Fruit fly (Drosophila melanogaster): ENCODE results near the gene Cyp4c3.
A peak's percentile ranks its signal among the peaks of the same experiment; 100 is the strongest.

Gene Cyp4c3

DNA sequence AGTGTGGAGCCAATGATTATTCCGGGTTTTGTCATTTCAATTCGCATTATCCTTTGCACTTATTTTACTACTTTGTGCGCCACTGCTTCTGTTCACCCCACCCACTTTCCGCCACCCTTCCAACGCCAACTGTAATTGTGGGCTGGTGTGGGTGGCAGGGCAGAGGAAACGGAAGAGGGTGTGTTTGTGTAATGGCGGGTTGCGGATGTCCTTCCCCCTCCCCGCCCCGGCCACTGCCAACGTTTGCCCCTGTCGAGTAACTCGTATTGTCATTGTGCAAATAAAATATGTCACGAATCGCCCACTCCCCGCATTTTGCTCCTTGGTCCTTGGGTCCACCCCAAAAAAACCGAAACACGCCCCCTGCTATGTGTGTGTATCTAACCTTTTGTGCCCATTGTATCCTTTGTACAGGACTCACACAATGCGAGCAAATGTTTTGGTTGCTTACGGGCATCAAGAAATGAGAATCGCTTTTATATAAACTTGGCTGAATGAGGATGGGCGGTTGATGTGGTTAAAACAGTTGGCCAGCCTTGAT lies 40.1 kb downstream of the Cyp4c3 start (continued):
- TF ChIP-seq exex (tag; optimal IDR thresholded peaks at IDR 0.05) (no peak), Chrac-16 (GFP tag; optimal IDR thresholded peaks at IDR 0.05) (no peak), kay (GFP tag; optimal IDR thresholded peaks at IDR 0.05) (no peak), vnd (GFP tag; IDR thresholded peaks at IDR 0.05; ENCODE audit: partially characterized antibody) (no peak), Myb (GFP tag; optimal IDR thresholded peaks at IDR 0.05) (no peak), cad (GFP tag; optimal IDR thresholded peaks at IDR 0.05) (no peak), CG10543 (GFP tag; optimal IDR thresholded peaks at IDR 0.05) (no peak), Gsc (GFP tag; IDR thresholded peaks at IDR 0.05) (no peak), CG11247 (GFP tag; IDR thresholded peaks at IDR 0.05) (0 out of 2 replicates have a peak, but pooled peaks have one; percentile 12), hth (optimal IDR thresholded peaks at IDR 0.05) (no peak), CG15696 (tag; optimal IDR thresholded peaks at IDR 0.05) (no peak), nom (GFP tag; optimal IDR thresholded peaks at IDR 0.05) (no peak), CG18476 (GFP tag; optimal IDR thresholded peaks at IDR 0.05) (no peak), sc (optimal IDR thresholded peaks at IDR 0.05) (no peak), sc (GFP tag; optimal IDR thresholded peaks at IDR 0.05) (no peak), CG7786 (GFP tag; optimal IDR thresholded peaks at IDR 0.05) (no peak), E2f1 (GFP tag; IDR thresholded peaks at IDR 0.05) (no peak), sens (GFP tag) (no peak), Camta (GFP tag; optimal IDR thresholded peaks at IDR 0.05) (no peak), ranshi (GFP tag; IDR thresholded peaks at IDR 0.05) (no peak), CG17829 (tag; optimal IDR thresholded peaks at IDR 0.05) (no peak), CG32772 (GFP tag; IDR thresholded peaks at IDR 0.05) (no peak), vfl (GFP tag; optimal IDR thresholded peaks at IDR 0.05) (no peak), H15 (GFP tag; IDR thresholded peaks at IDR 0.05) (no peak), fd64A (GFP tag; optimal IDR thresholded peaks at IDR 0.05) (peak; percentile 28), CG2678 (tag; optimal IDR thresholded peaks at IDR 0.05) (no peak), zfh2 (GFP tag; optimal IDR thresholded peaks at IDR 0.05) (no peak), Dfd (GFP tag; optimal IDR thresholded peaks at IDR 0.05) (no peak), sisA (GFP tag; IDR thresholded peaks at IDR 0.05) (no peak), CTCF (GFP tag; optimal IDR thresholded peaks at IDR 0.05) (no peak), CG2712 (tag; optimal IDR thresholded peaks at IDR 0.05) (no peak), Oaz (GFP tag; IDR thresholded peaks at IDR 0.05) (no peak), Hand (GFP tag; optimal IDR thresholded peaks at IDR 0.05) (no peak), zen (tag; optimal IDR thresholded peaks at IDR 0.05) (no peak), CHES-1-like (GFP tag; optimal IDR thresholded peaks at IDR 0.05) (no peak), CG6813 (GFP tag; optimal IDR thresholded peaks at IDR 0.05) (peak; percentile 31), crp (GFP tag; optimal IDR thresholded peaks at IDR 0.05) (no peak), CG12769 (tag; optimal IDR thresholded peaks at IDR 0.05) (no peak), jigr1 (GFP tag; IDR thresholded peaks at IDR 0.05) (no peak), CG13424 (tag; optimal IDR thresholded peaks at IDR 0.05) (no peak), D19B (GFP tag; optimal IDR thresholded peaks at IDR 0.05) (no peak), kah (GFP tag; optimal IDR thresholded peaks at IDR 0.05) (no peak), CG15514 (GFP tag; optimal IDR thresholded peaks at IDR 0.05) (no peak), CG4854 (GFP tag; optimal IDR thresholded peaks at IDR 0.05) (no peak), mirr (GFP tag; optimal IDR thresholded peaks at IDR 0.05) (peak; percentile 76), Nf-YA (GFP tag; IDR thresholded peaks at IDR 0.05) (no peak), CG9932 (GFP tag; IDR thresholded peaks at IDR 0.05) (no peak), CG16779 (GFP tag; IDR thresholded peaks at IDR 0.05) (no peak), klu (GFP tag; IDR thresholded peaks at IDR 0.05) (no peak), CG6683 (GFP tag; optimal IDR thresholded peaks at IDR 0.05) (no peak), grau (tag; optimal IDR thresholded peaks at IDR 0.05) (no peak), prd (optimal IDR thresholded peaks at IDR 0.05) (no peak), prd (GFP tag; IDR thresholded peaks at IDR 0.05) (no peak)
